Worm (Caenorhabditis elegans) whole organism, L4 larva: Measurements from ENCODE around the gene pepm-1.
A peak's percentile ranks its signal among the peaks of the same experiment; 100 is the strongest.

ENCODE experiments used
- F10B5.3 ChIP-seq: sonication (generic microtip); optimal IDR thresholded peaks from 2 replicates; lab custom pipeline; 2016; ENCODE audit warnings: mild to moderate bottlenecking, missing genetic modification characterization, missing compliant biosample characterization
- F26F4.8 ChIP-seq: fragments of 200-800 bp; sonication (Bioruptor generic); conservative IDR thresholded peaks from 2 replicates; pipeline ENCODE4 v1.3.6; 2022; ENCODE audit warnings: missing genetic modification characterization, missing compliant biosample characterization
- R02D3.7 ChIP-seq: fragments of 150-350 bp; sonication (generic microtip); optimal IDR thresholded peaks from 3 replicates; lab custom pipeline; 2014; ENCODE audit warnings: missing biosample characterization, missing genetic modification characterization
- T20F7.1 ChIP-seq: fragments of 200-800 bp; sonication (Bioruptor generic); optimal IDR thresholded peaks from 2 replicates; lab custom pipeline; 2018; ENCODE audit warnings: mild to moderate bottlenecking, missing genetic modification characterization, missing compliant biosample characterization
- T26A8.4 ChIP-seq: fragments of 200-800 bp; sonication (Bioruptor generic); IDR thresholded peaks from 2 replicates; pipeline ENCODE4 v1.3.6; 2022; ENCODE audit warnings: missing genetic modification characterization, missing compliant biosample characterization
- Y105C5A.15 ChIP-seq: fragments of 200-800 bp; sonication (Bioruptor generic); IDR thresholded peaks from 2 replicates; pipeline ENCODE4 v1.3.6; 2022; ENCODE audit warnings: missing genetic modification characterization, missing compliant biosample characterization
- Y75B8A.6 ChIP-seq: fragments of 200-800 bp; sonication (Bioruptor generic); IDR thresholded peaks from 2 replicates; pipeline ENCODE4 v1.3.6; 2022; ENCODE audit warnings: missing genetic modification reagents, missing genetic modification characterization, missing compliant biosample characterization
- ZK337.2 ChIP-seq: fragments of 200-800 bp; sonication (Bioruptor generic); IDR thresholded peaks from 2 replicates; pipeline ENCODE4 v1.3.6; 2022; ENCODE audit warnings: missing genetic modification reagents, missing genetic modification characterization, missing compliant biosample characterization
- ZK546.5 ChIP-seq, 2 experiments: sonication (generic microtip); optimal IDR thresholded peaks; 2 replicates each; lab custom pipeline; 2017; ENCODE audit warnings: missing biosample characterization in 2 of 2, missing genetic modification characterization in 2 of 2
- ceh-32 ChIP-seq: sonication (generic microtip); optimal IDR thresholded peaks from 2 replicates; lab custom pipeline; 2016; ENCODE audit warnings: mild to moderate bottlenecking, missing genetic modification characterization, missing compliant biosample characterization; ENCODE audit not compliant: poor library complexity
- ces-1 ChIP-seq: fragments of 150-350 bp; sonication (generic microtip); optimal IDR thresholded peaks from 4 replicates; lab custom pipeline; 2014; ENCODE audit warnings: missing biosample characterization, missing genetic modification reagents, missing genetic modification characterization
- daf-19 ChIP-seq: fragments of 200-800 bp; sonication (Bioruptor generic); conservative IDR thresholded peaks from 2 replicates; pipeline ENCODE4 v1.3.6; 2022; ENCODE audit warnings: missing genetic modification characterization, missing compliant biosample characterization
- dmd-6 ChIP-seq: fragments of 200-800 bp; sonication (Bioruptor generic); IDR thresholded peaks from 2 replicates; pipeline ENCODE4 v1.3.6; 2022; ENCODE audit warnings: missing genetic modification reagents, missing genetic modification characterization, missing compliant biosample characterization
- duxl-1 ChIP-seq: sonication (generic microtip); optimal IDR thresholded peaks from 2 replicates; lab custom pipeline; 2016; ENCODE audit warnings: mild to moderate bottlenecking, missing genetic modification characterization, moderate library complexity, missing compliant biosample characterization; ENCODE audit not compliant: poor library complexity
- egl-43 ChIP-seq: fragments of 200-800 bp; sonication (Bioruptor generic); IDR thresholded peaks from 2 replicates; pipeline ENCODE4 v1.3.6; 2022; ENCODE audit warnings: missing genetic modification reagents, missing genetic modification characterization, missing compliant biosample characterization
- hmg-1.1 ChIP-seq: fragments of 200-800 bp; sonication (Bioruptor generic); IDR thresholded peaks from 2 replicates; pipeline ENCODE4 v1.3.6; 2022; ENCODE audit warnings: missing genetic modification reagents, missing genetic modification characterization, missing compliant biosample characterization
- jun-1 ChIP-seq: fragments of 150-350 bp; optimal IDR thresholded peaks from 2 replicates; lab custom pipeline; 2014; ENCODE audit warnings: missing biosample characterization, missing genetic modification reagents, missing genetic modification characterization
- lim-7 ChIP-seq: fragments of 200-800 bp; sonication (Bioruptor generic); IDR thresholded peaks from 2 replicates; pipeline ENCODE4 v1.3.6; 2022; ENCODE audit warnings: missing genetic modification characterization, missing compliant biosample characterization
- lin-13 ChIP-seq: fragments of 150-350 bp; optimal IDR thresholded peaks from 2 replicates; lab custom pipeline; 2014; ENCODE audit warnings: missing biosample characterization, missing genetic modification reagents, missing genetic modification characterization
- lir-3 ChIP-seq: sonication (generic microtip); optimal IDR thresholded peaks from 2 replicates; lab custom pipeline; 2016; ENCODE audit warnings: mild to moderate bottlenecking, missing genetic modification characterization, missing compliant biosample characterization
- madf-5 ChIP-seq, 2 experiments: fragments of 200-800 bp; sonication (Bioruptor generic); IDR thresholded peaks; 2 replicates each; pipeline ENCODE4 v1.3.6; 2022; ENCODE audit warnings: missing compliant biosample characterization in 2 of 2, missing genetic modification characterization in 2 of 2
- madf-9 ChIP-seq: fragments of 200-800 bp; sonication (Bioruptor generic); conservative IDR thresholded peaks from 2 replicates; pipeline ENCODE4 v1.3.6; 2022; ENCODE audit warnings: missing genetic modification reagents, missing genetic modification characterization, missing compliant biosample characterization
- mdl-1 ChIP-seq, 2 experiments: fragments of 150-350 bp in 1 of 2; sonication (generic microtip) in 1 of 2; optimal IDR thresholded peaks; 2 replicates each; lab custom pipeline; 2014 to 2017; ENCODE audit warnings: missing biosample characterization in 2 of 2, missing genetic modification characterization in 2 of 2
- mes-2 ChIP-seq: sonication (generic microtip); optimal IDR thresholded peaks from 2 replicates; lab custom pipeline; 2016; ENCODE audit warnings: missing genotype, mild to moderate bottlenecking, missing genetic modification characterization, missing compliant biosample characterization; ENCODE audit not compliant: poor library complexity, severe bottlenecking
- nhr-10 ChIP-seq: fragments of 150-350 bp; optimal IDR thresholded peaks from 2 replicates; lab custom pipeline; 2014; ENCODE audit warnings: missing biosample characterization, missing genetic modification characterization
- nhr-11 ChIP-seq: fragments of 150-350 bp; optimal IDR thresholded peaks from 2 replicates; lab custom pipeline; 2014; ENCODE audit warnings: missing biosample characterization, missing genetic modification characterization
- nhr-111 ChIP-seq: fragments of 200-800 bp; sonication (Bioruptor generic); optimal IDR thresholded peaks from 2 replicates; lab custom pipeline; 2018; ENCODE audit warnings: mild to moderate bottlenecking, missing genetic modification characterization, missing compliant biosample characterization
- nhr-237 ChIP-seq: sonication (generic microtip); optimal IDR thresholded peaks from 2 replicates; lab custom pipeline; 2017; ENCODE audit warnings: missing biosample characterization, missing genetic modification characterization
- nhr-25 ChIP-seq: sonication (generic microtip); optimal IDR thresholded peaks from 2 replicates; lab custom pipeline; 2017; ENCODE audit warnings: missing genetic modification characterization, mild to moderate bottlenecking, missing compliant biosample characterization, antibody characterized with exemption, moderate library complexity, borderline replicate concordance; ENCODE audit not compliant: insufficient read depth
- nhr-42 ChIP-seq: fragments of 200-800 bp; sonication (Bioruptor generic); IDR thresholded peaks from 2 replicates; pipeline ENCODE4 v1.3.6; 2022; ENCODE audit warnings: missing genetic modification characterization, missing compliant biosample characterization
- nhr-48 ChIP-seq: sonication (generic microtip); optimal IDR thresholded peaks from 2 replicates; lab custom pipeline; 2016; ENCODE audit warnings: mild to moderate bottlenecking, missing genetic modification characterization, missing compliant biosample characterization
- nhr-76 ChIP-seq: fragments of 150-350 bp; optimal IDR thresholded peaks from 2 replicates; lab custom pipeline; 2014; ENCODE audit warnings: missing biosample characterization, missing genetic modification characterization
- nhr-77 ChIP-seq: fragments of 150-350 bp; optimal IDR thresholded peaks from 2 replicates; lab custom pipeline; 2014; ENCODE audit warnings: missing biosample characterization, missing genetic modification characterization
- php-3 ChIP-seq: fragments of 200-800 bp; sonication (Bioruptor generic); IDR thresholded peaks from 2 replicates; pipeline ENCODE4 v1.3.6; 2022; ENCODE audit warnings: missing genetic modification reagents, missing genetic modification characterization, missing compliant biosample characterization
- sdz-12 ChIP-seq: fragments of 200-800 bp; sonication (Bioruptor generic); optimal IDR thresholded peaks from 2 replicates; lab custom pipeline; 2018; ENCODE audit warnings: mild to moderate bottlenecking, missing genetic modification characterization, missing compliant biosample characterization
- skn-1 ChIP-seq: fragments of 150-350 bp; optimal IDR thresholded peaks from 2 replicates; lab custom pipeline; 2014; ENCODE audit warnings: missing biosample characterization, missing genetic modification characterization
- tra-1 ChIP-seq: fragments of 200-800 bp; sonication (Bioruptor generic); IDR thresholded peaks from 2 replicates; pipeline ENCODE4 v1.3.6; 2022; ENCODE audit warnings: missing genetic modification reagents, missing genetic modification characterization, missing compliant biosample characterization
- zfp-3 ChIP-seq: fragments of 200-800 bp; sonication (Bioruptor generic); conservative IDR thresholded peaks from 2 replicates; pipeline ENCODE4 v1.3.6; 2022; ENCODE audit warnings: missing genetic modification reagents, missing genetic modification characterization, missing compliant biosample characterization
- zip-2 ChIP-seq: fragments of 150-350 bp; optimal IDR thresholded peaks from 2 replicates; lab custom pipeline; 2014; ENCODE audit warnings: missing biosample characterization, missing genetic modification characterization
- ztf-11 ChIP-seq: fragments of 150-350 bp; optimal IDR thresholded peaks from 2 replicates; lab custom pipeline; 2014; ENCODE audit warnings: missing biosample characterization, missing genetic modification characterization

pepm-1 gene

ce11 chrV:14324502-14325467, 4.1 kb upstream of the pepm-1 start, which contains the start of the genes F47B8.4 and F47B8.18 (continued):
- TF ChIP-seq nhr-11 (tag; lab: Kevin White, UChicago) (no peak), T20F7.1 (GFP tag; lab: Kevin White, UChicago) (no peak), php-3 (no peak), ztf-11 (tag; lab: Kevin White, UChicago) (no peak), hmg-1.1 (GFP tag; lab: Robert Waterston, UW) (no peak), ceh-32 (no peak), madf-9 (GFP tag; lab: Robert Waterston, UW) (no peak), T26A8.4 (GFP tag; lab: Robert Waterston, UW) (no peak), nhr-111 (GFP tag; lab: Kevin White, UChicago) (no peak), nhr-76 (no peak), lim-7 (GFP tag; lab: Robert Waterston, UW) (peak; percentile 32; the same call in 1 of the 2 replicates), F10B5.3 (no peak), lir-3 (tag; lab: Kevin White, UChicago) (no peak), ZK337.2 (GFP tag; lab: Robert Waterston, UW) (no peak), mes-2 (tag; lab: Kevin White, UChicago) (no peak)

DNA sequence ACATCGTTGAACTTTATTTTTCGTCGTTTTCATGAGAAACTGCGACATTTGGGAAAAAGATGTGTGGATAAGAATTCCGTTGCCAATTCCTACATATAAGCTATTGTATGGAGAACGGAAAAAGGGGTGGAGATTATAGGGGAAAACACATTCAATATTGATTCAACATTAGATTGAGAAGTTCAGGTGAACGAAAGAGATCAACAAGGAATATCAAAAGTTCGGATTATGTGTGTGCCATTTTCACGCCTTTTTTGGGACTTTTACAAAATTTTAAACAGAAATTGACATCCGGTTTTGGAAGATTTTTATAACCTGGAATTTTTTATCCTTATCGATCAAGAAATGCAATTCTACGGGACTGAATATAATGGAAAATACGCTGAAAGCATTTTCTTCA, 1.1 kb upstream of the pepm-1 start, which contains the start of gene F47B8.5:
Gene F47B8.5, minus strand, starts transcription at position 101 of the 400 bp plus-strand sequence.
- TF ChIP-seq ZK546.5 (tag; optimal IDR thresholded peaks at IDR 0.05; lab: Kevin White, UChicago) (no peak), Y105C5A.15 (GFP tag; lab: Robert Waterston, UW) (no peak), madf-5 (GFP tag; IDR thresholded peaks at IDR 0.05; lab: Robert Waterston, UW) (no peak), nhr-48 (tag; lab: Kevin White, UChicago) (no peak), zip-2 (tag; lab: Kevin White, UChicago) (no peak), nhr-10 (no peak), nhr-77 (no peak), duxl-1 (tag; lab: Kevin White, UChicago) (no peak), egl-43 (GFP tag; lab: Robert Waterston, UW) (no peak)

DNA sequence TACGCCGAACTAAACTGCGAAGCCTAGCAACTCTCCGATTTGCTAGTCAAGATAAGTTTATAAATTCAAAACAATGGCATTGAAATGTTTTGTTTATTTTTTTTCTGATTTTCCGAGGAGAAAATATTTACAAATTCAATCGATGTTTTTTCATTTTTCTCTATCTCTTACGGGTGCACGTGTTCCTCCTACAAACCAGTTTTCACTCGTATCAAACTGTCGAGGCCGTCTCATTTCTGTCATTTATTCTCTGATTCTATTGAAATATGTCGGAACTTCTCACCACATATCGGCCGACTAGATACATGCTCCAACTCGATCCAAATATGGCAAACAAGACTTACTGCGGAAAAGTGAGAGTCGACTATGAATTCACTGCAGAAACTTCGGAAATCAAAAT, 2.6 kb downstream of the pepm-1 start, which contains the start of gene F47B8.8:
Gene F47B8.8, plus strand, starts transcription at position 257 of the 400 bp plus-strand sequence.
- no peak for TF ChIP-seq F26F4.8 (GFP tag; lab: Robert Waterston, UW)
- peak in 1 of 2 experiments; percentile 13 for TF ChIP-seq mdl-1 (tag; optimal IDR thresholded peaks at IDR 0.05; lab: Kevin White, UChicago)
- TF ChIP-seq tra-1 (GFP tag; lab: Robert Waterston, UW), result no peak
- TF ChIP-seq mes-2 (tag; lab: Kevin White, UChicago), result no peak
- TF ChIP-seq, all 104 proteins: peak for 1

DNA sequence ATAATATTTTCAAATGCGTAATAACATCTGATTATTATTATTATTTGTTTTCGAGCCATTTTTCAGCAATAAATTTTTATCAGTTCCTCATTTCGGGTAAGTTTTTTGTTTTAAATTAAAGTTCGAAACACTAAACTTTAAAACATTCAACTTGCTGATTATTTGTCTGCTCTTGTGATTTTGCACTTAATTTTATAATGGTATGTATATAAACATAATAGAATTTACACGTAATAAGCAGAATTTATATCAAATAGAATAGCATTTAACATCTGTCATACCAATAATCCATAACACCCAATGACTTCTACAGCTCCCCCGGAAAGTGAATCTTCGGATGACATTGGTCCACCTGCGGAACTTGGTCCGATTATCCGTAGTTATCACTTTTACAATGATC, 4.2 kb downstream of the pepm-1 start, which contains the start of gene srm-4:
Gene srm-4, plus strand, starts transcription at position 301 of the 400 bp plus-strand sequence.
- TF ChIP-seq ces-1 (GFP tag; lab: Kevin White, UChicago), result no peak

DNA sequence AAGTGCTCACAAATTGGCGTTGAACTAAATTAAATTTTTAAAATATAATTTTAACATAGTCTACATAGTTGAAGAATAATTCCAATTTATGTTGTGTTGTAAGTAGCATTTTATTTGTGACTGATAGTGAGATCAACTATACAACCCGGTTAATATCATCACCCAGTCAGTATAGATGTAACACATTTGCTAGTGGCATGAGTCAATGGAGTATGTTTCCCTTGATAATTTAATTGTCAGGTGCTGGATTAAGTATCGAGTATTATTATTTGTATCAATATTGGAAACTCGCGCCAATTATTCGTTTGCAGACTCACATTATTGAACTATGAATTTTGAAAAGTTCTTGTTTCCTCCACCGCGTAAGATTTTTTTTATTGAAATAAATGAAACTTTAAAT, 6.0 kb downstream of the pepm-1 start, which contains the start of gene srm-5:
Gene srm-5, plus strand, starts transcription at position 301 of the 400 bp plus-strand sequence.
- no peak for TF ChIP-seq R02D3.7 (tag; lab: Kevin White, UChicago)
- no peak for TF ChIP-seq zfp-3
- TF ChIP-seq dmd-6 (GFP tag; lab: Robert Waterston, UW), result no peak
- TF ChIP-seq ZK546.5 (tag; optimal IDR thresholded peaks at IDR 0.05; lab: Kevin White, UChicago), result no peak
- TF ChIP-seq jun-1 (tag; lab: Kevin White, UChicago), result no peak
- TF ChIP-seq nhr-25 (tag; lab: Kevin White, UChicago), result no peak
- TF ChIP-seq Y75B8A.6 (GFP tag; lab: Robert Waterston, UW), result no peak
- no peak for TF ChIP-seq skn-1 (tag; lab: Kevin White, UChicago)
- no peak for TF ChIP-seq daf-19 (GFP tag; lab: Robert Waterston, UW)
- no peak for TF ChIP-seq nhr-237
- TF ChIP-seq nhr-42 (GFP tag; lab: Robert Waterston, UW), result no peak
- TF ChIP-seq sdz-12, result no peak
- no peak for TF ChIP-seq nhr-76
- TF ChIP-seq lin-13, result no peak
